Fruit fly (Drosophila melanogaster) whole organism, embryonic: Measurements from ENCODE around the gene rasp.

Experiments used
- Adf1 ChIP-seq: fragments of 200-800 bp; sonication (Bioruptor generic); IDR thresholded peaks from 2 replicates; pipeline ENCODE4 v1.3.6; 2022; ENCODE audit warnings: missing biosample characterization, missing genetic modification characterization
- Atf3 ChIP-seq: fragments of 200-800 bp; sonication (Bioruptor generic); optimal IDR thresholded peaks from 3 replicates; lab custom pipeline; 2016; ENCODE audit warnings: missing biosample characterization, missing genetic modification characterization
- Awh ChIP-seq: fragments of 200-800 bp; sonication (Bioruptor generic); IDR thresholded peaks from 2 replicates; pipeline ENCODE4, ENCODE4 v1.3.6; 2022; ENCODE audit warnings: missing biosample characterization, missing genetic modification characterization
- B-H2 ChIP-seq: fragments of 200-800 bp; sonication (Bioruptor generic); optimal IDR thresholded peaks from 2 replicates; lab custom pipeline; 2018; ENCODE audit warnings: missing biosample characterization, mild to moderate bottlenecking, missing genetic modification characterization
- BtbVII ChIP-seq: fragments of 200-800 bp; sonication (Bioruptor generic); optimal IDR thresholded peaks from 3 replicates; lab custom pipeline; 2017; ENCODE audit warnings: missing biosample characterization, mild to moderate bottlenecking, missing genetic modification characterization
- CG10431 ChIP-seq: fragments of 200-800 bp; sonication (Bioruptor generic); optimal IDR thresholded peaks from 3 replicates; lab custom pipeline; 2018; ENCODE audit warnings: missing biosample characterization, mild to moderate bottlenecking, missing genetic modification characterization
- CG11247 ChIP-seq: fragments of 200-800 bp; sonication (Bioruptor generic); IDR thresholded peaks from 2 replicates; pipeline ENCODE4 v1.3.6; 2022; ENCODE audit warnings: missing biosample characterization, missing genetic modification characterization
- CG11456 ChIP-seq: fragments of 200-800 bp; sonication (Bioruptor generic); IDR thresholded peaks from 3 replicates; pipeline ENCODE4 v1.3.6; 2022; ENCODE audit warnings: missing biosample characterization, missing genetic modification characterization
- CG11504 ChIP-seq: fragments of 200-800 bp; sonication (Bioruptor generic); optimal IDR thresholded peaks from 3 replicates; lab custom pipeline; 2019; ENCODE audit warnings: missing biosample characterization, mild to moderate bottlenecking, missing genetic modification characterization, moderate library complexity
- CG12104 ChIP-seq: fragments of 200-800 bp; sonication (Bioruptor generic); optimal IDR thresholded peaks from 3 replicates; lab custom pipeline; 2016; ENCODE audit warnings: missing biosample characterization, missing genetic modification characterization
- CG12155 ChIP-seq: fragments of 200-800 bp; sonication (Bioruptor generic); optimal IDR thresholded peaks from 3 replicates; lab custom pipeline; 2016; ENCODE audit warnings: missing biosample characterization, missing genetic modification characterization
- CG12236 ChIP-seq: fragments of 200-800 bp; sonication (Bioruptor generic); optimal IDR thresholded peaks from 2 replicates; lab custom pipeline; 2016; ENCODE audit warnings: missing biosample characterization, missing genetic modification characterization
- CG14667 ChIP-seq: fragments of 200-800 bp; sonication (Bioruptor generic); IDR thresholded peaks from 2 replicates; pipeline ENCODE4 v1.3.6; 2022; ENCODE audit warnings: missing biosample characterization, missing genetic modification characterization
- CG14965 ChIP-seq: fragments of 200-800 bp; sonication (Bioruptor generic); optimal IDR thresholded peaks from 2 replicates; lab custom pipeline; 2016; ENCODE audit warnings: missing biosample characterization, missing genetic modification characterization, borderline replicate concordance
- CG17361 ChIP-seq: fragments of 200-800 bp; sonication (Bioruptor generic); IDR thresholded peaks from 3 replicates; pipeline ENCODE4 v1.3.6; 2022; ENCODE audit warnings: missing biosample characterization, missing genetic modification characterization
- CG18011 ChIP-seq: fragments of 200-800 bp; sonication (Bioruptor generic); optimal IDR thresholded peaks from 2 replicates; lab custom pipeline; 2017; ENCODE audit warnings: missing biosample characterization, missing genetic modification characterization, mild to moderate bottlenecking, moderate library complexity, missing genotype
- CG18599 ChIP-seq: fragments of 200-800 bp; sonication (Bioruptor generic); optimal IDR thresholded peaks from 3 replicates; lab custom pipeline; 2017; ENCODE audit warnings: missing biosample characterization, missing genetic modification characterization, mild to moderate bottlenecking, moderate library complexity, missing genetic modification reagents
- CG2116 ChIP-seq: fragments of 200-800 bp; sonication (Bioruptor generic); optimal IDR thresholded peaks from 3 replicates; lab custom pipeline; 2018; ENCODE audit warnings: missing biosample characterization, mild to moderate bottlenecking, missing genetic modification characterization
- CG2202 ChIP-seq: fragments of 200-800 bp; sonication (Bioruptor generic); optimal IDR thresholded peaks from 2 replicates; lab custom pipeline; 2018; ENCODE audit warnings: missing biosample characterization, mild to moderate bottlenecking, missing genetic modification characterization
- CG30431 ChIP-seq: fragments of 200-800 bp; sonication (Bioruptor generic); optimal IDR thresholded peaks from 2 replicates; lab custom pipeline; 2017; ENCODE audit warnings: missing biosample characterization, missing genetic modification characterization
- CG31388 ChIP-seq: fragments of 200-800 bp; sonication (Bioruptor generic); optimal IDR thresholded peaks from 2 replicates; lab custom pipeline; 2016; ENCODE audit warnings: missing biosample characterization, missing genetic modification characterization
- CG33213 ChIP-seq: fragments of 200-800 bp; sonication (Bioruptor generic); optimal IDR thresholded peaks from 3 replicates; lab custom pipeline; 2016; ENCODE audit warnings: missing biosample characterization, missing genetic modification characterization
- CG3995 ChIP-seq: fragments of 200-800 bp; sonication (Bioruptor generic); optimal IDR thresholded peaks from 3 replicates; lab custom pipeline; 2016; ENCODE audit warnings: missing biosample characterization, missing genetic modification characterization
- CG6683 ChIP-seq: fragments of 200-800 bp; sonication (Bioruptor generic); optimal IDR thresholded peaks from 2 replicates; lab custom pipeline; 2017; ENCODE audit warnings: missing biosample characterization, mild to moderate bottlenecking, missing genetic modification characterization, missing genetic modification reagents
- CG9797 ChIP-seq: fragments of 200-800 bp; sonication (Bioruptor generic); optimal IDR thresholded peaks from 3 replicates; lab custom pipeline; 2018; ENCODE audit warnings: missing biosample characterization, mild to moderate bottlenecking, missing genetic modification characterization
- CG9876 ChIP-seq: fragments of 200-800 bp; sonication (Bioruptor generic); optimal IDR thresholded peaks from 2 replicates; lab custom pipeline; 2016; ENCODE audit warnings: missing biosample characterization, missing genetic modification characterization
- CHES-1-like ChIP-seq: fragments of 200-800 bp; sonication (Bioruptor generic); optimal IDR thresholded peaks from 2 replicates; lab custom pipeline; 2016; ENCODE audit warnings: missing biosample characterization, missing genetic modification characterization
- Dbx ChIP-seq: fragments of 200-800 bp; sonication (Bioruptor generic); IDR thresholded peaks from 3 replicates; pipeline ENCODE4 v1.3.6; 2022; ENCODE audit warnings: missing biosample characterization, missing genetic modification characterization
- Dref ChIP-seq: fragments of 200-800 bp; sonication (Bioruptor generic); IDR thresholded peaks from 2 replicates; pipeline ENCODE4 v1.3.6; 2022; ENCODE audit warnings: missing biosample characterization, missing genetic modification characterization
- E2f1 ChIP-seq: fragments of 200-800 bp; sonication (Bioruptor generic); IDR thresholded peaks from 2 replicates; pipeline ENCODE4 v1.3.6; 2022; ENCODE audit warnings: missing biosample characterization, missing genetic modification characterization
- H2.0 ChIP-seq: fragments of 200-800 bp; sonication (Bioruptor generic); IDR thresholded peaks from 2 replicates; pipeline ENCODE4 v1.3.6; 2022; ENCODE audit warnings: missing biosample characterization, missing genetic modification characterization
- PHDP ChIP-seq: fragments of 200-800 bp; sonication (Bioruptor generic); optimal IDR thresholded peaks from 3 replicates; lab custom pipeline; 2018; ENCODE audit warnings: missing biosample characterization, mild to moderate bottlenecking, missing genetic modification characterization, moderate library complexity
- Xrp1 ChIP-seq: fragments of 200-800 bp; sonication (Bioruptor generic); IDR thresholded peaks from 2 replicates; pipeline ENCODE4 v1.3.6; 2022; ENCODE audit warnings: missing biosample characterization, missing genetic modification characterization
- br ChIP-seq: fragments of >200 bp; optimal IDR thresholded peaks from 2 replicates; lab custom pipeline; 2017
- cad ChIP-seq: fragments of >200 bp; optimal IDR thresholded peaks from 2 replicates; lab custom pipeline; 2017; ENCODE audit warnings: missing biosample characterization, missing genetic modification characterization
- chinmo ChIP-seq: fragments of 200-800 bp; sonication (Bioruptor generic); IDR thresholded peaks from 4 replicates; pipeline ENCODE4 v1.3.6; 2022; ENCODE audit warnings: missing biosample characterization, missing genetic modification characterization; ENCODE audit not compliant: partially characterized antibody
- eyg ChIP-seq: fragments of 200-800 bp; sonication (Bioruptor generic); optimal IDR thresholded peaks from 3 replicates; lab custom pipeline; 2016; ENCODE audit warnings: missing biosample characterization, missing genetic modification characterization
- gce ChIP-seq: fragments of 200-800 bp; sonication (Bioruptor generic); IDR thresholded peaks from 3 replicates; pipeline ENCODE4 v1.3.6; 2022; ENCODE audit warnings: missing biosample characterization, missing genetic modification characterization
- inv ChIP-seq: fragments of 200-800 bp; sonication (Bioruptor generic); IDR thresholded peaks from 2 replicates; pipeline ENCODE4 v1.3.6; 2022; ENCODE audit warnings: missing biosample characterization, missing genetic modification characterization; ENCODE audit not compliant: partially characterized antibody
- jigr1 ChIP-seq: fragments of 200-800 bp; sonication (Bioruptor generic); IDR thresholded peaks from 3 replicates; pipeline ENCODE4 v1.3.6; 2022; ENCODE audit warnings: missing biosample characterization, missing genetic modification characterization
- odd ChIP-seq: fragments of 200-800 bp; sonication (Bioruptor generic); optimal IDR thresholded peaks from 2 replicates; lab custom pipeline; 2017; ENCODE audit warnings: missing biosample characterization, mild to moderate bottlenecking, missing genetic modification characterization
- pho ChIP-seq: fragments of 200-800 bp; sonication (Bioruptor generic); optimal IDR thresholded peaks from 2 replicates; lab custom pipeline; 2016; ENCODE audit warnings: missing biosample characterization, missing genetic modification characterization
- sd ChIP-seq: fragments of 200-800 bp; sonication (Bioruptor generic); optimal IDR thresholded peaks from 3 replicates; lab custom pipeline; 2018; ENCODE audit warnings: missing biosample characterization, mild to moderate bottlenecking, missing genetic modification characterization, moderate library complexity
- sens ChIP-seq: fragments of 200-800 bp; sonication (Bioruptor generic); peaks from one replicate; lab custom pipeline; 2016; ENCODE audit warnings: missing biosample characterization, missing genetic modification characterization
- so ChIP-seq: fragments of 200-800 bp; sonication (Bioruptor generic); IDR thresholded peaks from 3 replicates; pipeline ENCODE4 v1.3.6; 2022; ENCODE audit warnings: missing biosample characterization, missing genetic modification characterization
- tll ChIP-seq, 2 experiments: fragments of 200-800 bp in 1 of 2; fragments of >200 bp in 1 of 2; sonication (Bioruptor generic) in 1 of 2; optimal IDR thresholded peaks; 2 replicates each; lab custom pipeline; 2017 to 2019; ENCODE audit warnings: missing biosample characterization in 2 of 2, missing genetic modification characterization in 2 of 2, mild to moderate bottlenecking in 1 of 2, moderate library complexity in 1 of 2
- unc-4 ChIP-seq: fragments of 200-800 bp; sonication (Bioruptor generic); IDR thresholded peaks from 2 replicates; pipeline ENCODE4 v1.3.6; 2022; ENCODE audit warnings: missing biosample characterization, missing genetic modification characterization; ENCODE audit not compliant: partially characterized antibody
- z ChIP-seq: fragments of 200-800 bp; sonication (Bioruptor generic); IDR thresholded peaks from 3 replicates; pipeline ENCODE4 v1.3.6; 2022; ENCODE audit warnings: missing biosample characterization, missing genetic modification characterization
- zen2 ChIP-seq: fragments of 200-800 bp; sonication (Bioruptor generic); IDR thresholded peaks from 3 replicates; pipeline ENCODE4 v1.3.6; 2022; ENCODE audit warnings: missing biosample characterization, missing genetic modification characterization; ENCODE audit not compliant: partially characterized antibody

The rasp gene

dm6 chr3L:3148125-3149059 is 13.6 kb upstream of the rasp start, which contains the start of the genes Usp5 and BtbVII (continued):
- TF ChIP-seq CG18599 (GFP tag; lab: Kevin White, UChicago), result no peak
- no peak for TF ChIP-seq CG12236 (GFP tag; lab: Kevin White, UChicago)
- TF ChIP-seq pho (GFP tag; lab: Kevin White, UChicago), result peak; percentile 57
- TF ChIP-seq CG30431, result peak; percentile 6
- TF ChIP-seq CG11504 (tag; lab: Kevin White, UChicago), result no peak
- TF ChIP-seq E2f1 (GFP tag; lab: Robert Waterston, UW), result peak; percentile 49; the same call in 1 of the 2 replicates
- peak; percentile 64 for TF ChIP-seq PHDP (tag; lab: Kevin White, UChicago)
- peak; percentile 13 for TF ChIP-seq BtbVII (GFP tag; lab: Kevin White, UChicago)
- peak; percentile 77 for TF ChIP-seq B-H2 (GFP tag; lab: Kevin White, UChicago)
- peak; percentile 45 for TF ChIP-seq CG12155 (GFP tag; lab: Kevin White, UChicago)
- no peak for TF ChIP-seq jigr1 (GFP tag; lab: Robert Waterston, UW)
- no peak for TF ChIP-seq CG18011
- peak in 1 of 2 experiments; percentile 61 for TF ChIP-seq tll (GFP tag; optimal IDR thresholded peaks at IDR 0.05; lab: Kevin White, UChicago)
- peak; percentile 37; the same call in 1 of the 2 replicates for TF ChIP-seq Dref
- no peak for TF ChIP-seq CG14965 (GFP tag; lab: Kevin White, UChicago)
- peak; percentile 81 for TF ChIP-seq CG9797
- no peak for TF ChIP-seq CG14667 (GFP tag; lab: Robert Waterston, UW)
- peak; percentile 29 for TF ChIP-seq CG3995 (GFP tag; lab: Kevin White, UChicago)
- TF ChIP-seq odd, result no peak
- TF ChIP-seq CG2202 (tag; lab: Kevin White, UChicago), result no peak
- peak; percentile 60 for TF ChIP-seq Awh (GFP tag; lab: Robert Waterston, UW)
- peak; percentile 47; the same call in 1 of the 2 replicates for TF ChIP-seq H2.0
- TF ChIP-seq CG11247 (GFP tag; lab: Robert Waterston, UW), result peak; percentile 48; the same call in 1 of the 2 replicates
- TF ChIP-seq gce, result no peak
- TF ChIP-seq CG31388, result no peak
- TF ChIP-seq cad, result no peak
- peak; percentile 71 for TF ChIP-seq CG2116 (GFP tag; lab: Kevin White, UChicago)
- peak; percentile 96 for TF ChIP-seq sens
- peak; percentile 48; the same call in 1 of the 2 replicates for TF ChIP-seq Adf1 (GFP tag; lab: Robert Waterston, UW)
- TF ChIP-seq unc-4, result peak; percentile 98
- TF ChIP-seq CG9876 (GFP tag; lab: Kevin White, UChicago), result peak; percentile 10
- TF ChIP-seq CG12104 (GFP tag; lab: Kevin White, UChicago), result no peak
- TF ChIP-seq chinmo (GFP tag; lab: Robert Waterston, UW), result peak; percentile 99
- TF ChIP-seq CG10431, result no peak
- TF ChIP-seq CG6683 (GFP tag; lab: Kevin White, UChicago), result peak; percentile 41
- peak; percentile 94 for TF ChIP-seq inv
- TF ChIP-seq Atf3 (GFP tag; lab: Kevin White, UChicago), result peak; percentile 41
- TF ChIP-seq Xrp1 (GFP tag; lab: Robert Waterston, UW), result peak; percentile 71
- 0 out of 3 replicates have a peak, but pooled peaks have one; percentile 7 for TF ChIP-seq so (GFP tag; lab: Robert Waterston, UW)
- peak; percentile 68 for TF ChIP-seq Dbx
- peak; percentile 30; the same call in 2 of the 3 replicates for TF ChIP-seq CG17361 (GFP tag; lab: Robert Waterston, UW)
- peak; percentile 62 for TF ChIP-seq CHES-1-like (GFP tag; lab: Kevin White, UChicago)
- no peak for TF ChIP-seq z (GFP tag; lab: Robert Waterston, UW)
- TF ChIP-seq sd (tag; lab: Kevin White, UChicago), result peak; percentile 18
- TF ChIP-seq eyg (GFP tag; lab: Kevin White, UChicago), result peak; percentile 22
- TF ChIP-seq CG33213 (GFP tag; lab: Kevin White, UChicago), result peak; percentile 37
- TF ChIP-seq zen2 (GFP tag; lab: Robert Waterston, UW), result peak; percentile 97
- TF ChIP-seq br (lab: Kevin White, UChicago), result no peak
- no peak for TF ChIP-seq CG11456 (GFP tag; lab: Robert Waterston, UW)
